Worm (Caenorhabditis elegans) whole organism, L1 larva: ENCODE results near the gene figl-1.

Source experiments
- elt-3 ChIP-seq, 6 experiments: fragments of 150-350 bp in 1 of 6; sonication (generic microtip); optimal IDR thresholded peaks; 2 replicates each; lab custom pipeline; 2017 to 2018; ENCODE audit warnings: missing biosample characterization in 6 of 6, missing genetic modification characterization in 6 of 6, inconsistent platforms in 1 of 6
- nhr-11 ChIP-seq: fragments of 150-350 bp; optimal IDR thresholded peaks from 2 replicates; lab custom pipeline; 2014; ENCODE audit warnings: missing biosample characterization, missing genetic modification characterization
- nhr-77 ChIP-seq: fragments of 150-350 bp; optimal IDR thresholded peaks from 2 replicates; lab custom pipeline; 2014; ENCODE audit warnings: missing biosample characterization, missing genetic modification characterization
- skn-1 ChIP-seq: fragments of 150-350 bp; optimal IDR thresholded peaks from 2 replicates; lab custom pipeline; 2014; ENCODE audit warnings: missing biosample characterization, missing genetic modification characterization
- ztf-4 ChIP-seq: fragments of 150-350 bp; optimal IDR thresholded peaks from 2 replicates; lab custom pipeline; 2014; ENCODE audit warnings: missing biosample characterization, missing genetic modification characterization

ce11 chrV:4375807-4376564, 30.2 kb upstream of the figl-1 start, which contains the start of gene F32D1.7:
- TF ChIP-seq elt-3 (tag; optimal IDR thresholded peaks at IDR 0.05; lab: Kevin White, UChicago): no peak
- TF ChIP-seq skn-1 (tag; lab: Kevin White, UChicago): no peak
- TF ChIP-seq nhr-77 (tag; lab: Kevin White, UChicago): no peak
- TF ChIP-seq ztf-4 (tag; lab: Kevin White, UChicago): no peak
- TF ChIP-seq nhr-11 (tag; lab: Kevin White, UChicago): no peak
